Fruit fly (Drosophila melanogaster): ENCODE measurements around the gene ValRS-m.

The ValRS-m gene

dm6 chr3L:8912332-8912731 is 52.2 kb downstream of the ValRS-m start, which contains the start of the genes Tsp66E and mfr (continued):
- TF ChIP-seq BtbVII (GFP tag; optimal IDR thresholded peaks at IDR 0.05) (no peak), CG13775 (GFP tag; optimal IDR thresholded peaks at IDR 0.05) (no peak), CG31441 (GFP tag; IDR thresholded peaks at IDR 0.05) (no peak), tll (GFP tag; optimal IDR thresholded peaks at IDR 0.05) (no peak), CG10431 (GFP tag; optimal IDR thresholded peaks at IDR 0.05) (no peak), grau (tag; optimal IDR thresholded peaks at IDR 0.05) (no peak), CG12391 (tag; optimal IDR thresholded peaks at IDR 0.05) (no peak), CG3838 (GFP tag; optimal IDR thresholded peaks at IDR 0.05) (peak; percentile 95), cwo (GFP tag; optimal IDR thresholded peaks at IDR 0.05) (peak; percentile 28), trh (GFP tag; optimal IDR thresholded peaks at IDR 0.05) (no peak), CG4360 (GFP tag; IDR thresholded peaks at IDR 0.05) (no peak), al (GFP tag; IDR thresholded peaks at IDR 0.05) (no peak), Ravus (GFP tag; IDR thresholded peaks at IDR 0.05) (no peak), Xbp1 (GFP tag; optimal IDR thresholded peaks at IDR 0.05) (no peak), corto (GFP tag; optimal IDR thresholded peaks at IDR 0.05) (no peak), CG9817 (tag; optimal IDR thresholded peaks at IDR 0.05) (no peak), CG7786 (GFP tag; optimal IDR thresholded peaks at IDR 0.05) (no peak), Doc2 (GFP tag; IDR thresholded peaks at IDR 0.05) (no peak), CG16779 (GFP tag; IDR thresholded peaks at IDR 0.05) (peak; percentile 96), CG5245 (GFP tag; optimal IDR thresholded peaks at IDR 0.05) (no peak), CG15601 (tag; optimal IDR thresholded peaks at IDR 0.05) (no peak), CG12769 (tag; optimal IDR thresholded peaks at IDR 0.05) (peak; percentile 93), GATAe (GFP tag; conservative IDR thresholded peaks at IDR 0.05) (no peak), B-H2 (GFP tag; optimal IDR thresholded peaks at IDR 0.05) (peak; percentile 32), PHDP (tag; optimal IDR thresholded peaks at IDR 0.05) (no peak), Oli (tag; optimal IDR thresholded peaks at IDR 0.05) (no peak), so (GFP tag; IDR thresholded peaks at IDR 0.05) (peak; percentile 30; the same call in 1 of the 3 replicates), inv (GFP tag; IDR thresholded peaks at IDR 0.05; ENCODE audit: partially characterized antibody) (no peak; the same call in 1 of the 2 replicates), Hr51 (GFP tag; optimal IDR thresholded peaks at IDR 0.05) (peak; percentile 15 to 85), salm (tag; optimal IDR thresholded peaks at IDR 0.05) (no peak), CG9215 (GFP tag; IDR thresholded peaks at IDR 0.05) (no peak; the same call in 1 of the 2 replicates), CG43689 (GFP tag; IDR thresholded peaks at IDR 0.05) (no peak), B-H1 (GFP tag; IDR thresholded peaks at IDR 0.05) (no peak), CG5180 (GFP tag; optimal IDR thresholded peaks at IDR 0.05) (peak; percentile 75), CG11695 (GFP tag; IDR thresholded peaks at IDR 0.05) (no peak), CG9609 (GFP tag; optimal IDR thresholded peaks at IDR 0.05) (no peak), CG16863 (GFP tag; optimal IDR thresholded peaks at IDR 0.05) (no peak), Hmx (GFP tag; optimal IDR thresholded peaks at IDR 0.05) (no peak), CG8359 (GFP tag; optimal IDR thresholded peaks at IDR 0.05; ENCODE audit: borderline replicate concordance) (no peak), CG10462 (GFP tag; optimal IDR thresholded peaks at IDR 0.05) (no peak), Rx (GFP tag; IDR thresholded peaks at IDR 0.05) (no peak), zfh2 (GFP tag; optimal IDR thresholded peaks at IDR 0.05) (peak; percentile 2), Dref (GFP tag; IDR thresholded peaks at IDR 0.05) (no peak), CG6689 (GFP tag; IDR thresholded peaks at IDR 0.05) (no peak), CG13894 (tag; optimal IDR thresholded peaks at IDR 0.05) (peak; percentile 62), amos (GFP tag; IDR thresholded peaks at IDR 0.05; ENCODE audit: partially characterized antibody) (peak; percentile 11; the same call in 1 of the 2 replicates), CG30403 (GFP tag; optimal IDR thresholded peaks at IDR 0.05) (no peak), bab2 (GFP tag; optimal IDR thresholded peaks at IDR 0.05) (no peak), CG1603 (tag; optimal IDR thresholded peaks at IDR 0.05) (no peak), CG14965 (GFP tag; optimal IDR thresholded peaks at IDR 0.05; ENCODE audit: borderline replicate concordance) (no peak), CG10959 (GFP tag; IDR thresholded peaks at IDR 0.05) (no peak)

Measured in whole organism, embryonic.